Fruit fly (Drosophila melanogaster) S2 (cell line): ENCODE results near the gene CG8671.

ENCODE experiments used
- CG8478 ChIP-seq: fragments of >200 bp; optimal IDR thresholded peaks from 2 replicates; lab custom pipeline; 2018
- CTCF ChIP-seq, 2 experiments: fragments of >200 bp; optimal IDR thresholded peaks; 2 replicates each; lab custom pipeline; 2018

Gene CG8671

DNA sequence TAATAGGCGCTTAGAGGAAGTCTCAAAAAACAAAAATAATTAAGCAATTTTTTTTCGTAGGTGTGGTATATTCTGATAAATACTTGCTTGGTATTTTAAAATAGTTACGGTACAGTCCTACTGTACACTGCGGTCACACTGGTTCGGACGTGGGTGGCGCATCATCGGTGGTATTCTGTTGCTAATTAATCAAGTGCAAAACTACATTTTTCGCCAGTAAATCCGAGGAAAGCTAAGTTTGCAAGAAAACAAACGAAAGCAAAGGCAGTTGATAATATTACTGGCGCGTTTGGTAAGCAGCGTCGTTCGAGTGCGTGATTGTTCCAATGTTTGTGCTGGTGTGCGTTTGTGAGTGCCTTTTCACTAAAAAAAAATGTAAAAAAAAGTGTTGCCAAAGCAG lies at the start of gene CG8671:
Gene CG8671, plus strand, starts transcription at position 125 of the 400 bp plus-strand sequence.
- TF ChIP-seq CTCF (optimal IDR thresholded peaks at IDR 0.05; lab: Kevin White, UChicago) = no peak
- TF ChIP-seq CG8478 (lab: Kevin White, UChicago) = no peak

DNA sequence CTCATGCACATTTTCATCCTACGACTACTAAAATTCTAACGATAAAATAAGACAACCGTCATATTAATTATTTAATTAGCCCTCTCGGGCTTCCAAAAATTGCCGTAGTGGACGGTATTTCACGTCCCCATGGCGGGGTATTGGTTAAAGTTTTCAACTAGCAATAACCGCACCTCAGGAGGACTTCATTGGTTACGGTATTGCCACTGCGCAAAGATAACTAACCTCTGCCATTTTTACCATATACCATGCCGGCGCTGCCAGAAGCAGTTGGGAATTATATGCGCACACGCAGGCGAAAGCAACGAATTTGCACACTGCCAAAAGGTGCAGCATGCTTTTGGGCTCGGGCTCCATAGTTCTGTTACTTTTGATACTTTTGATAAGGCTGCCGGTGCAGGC lies 47.8 kb upstream of the CG8671 start:
- TF ChIP-seq CG8478 (lab: Kevin White, UChicago) (no peak), CTCF (optimal IDR thresholded peaks at IDR 0.05; lab: Kevin White, UChicago) (no peak)

DNA sequence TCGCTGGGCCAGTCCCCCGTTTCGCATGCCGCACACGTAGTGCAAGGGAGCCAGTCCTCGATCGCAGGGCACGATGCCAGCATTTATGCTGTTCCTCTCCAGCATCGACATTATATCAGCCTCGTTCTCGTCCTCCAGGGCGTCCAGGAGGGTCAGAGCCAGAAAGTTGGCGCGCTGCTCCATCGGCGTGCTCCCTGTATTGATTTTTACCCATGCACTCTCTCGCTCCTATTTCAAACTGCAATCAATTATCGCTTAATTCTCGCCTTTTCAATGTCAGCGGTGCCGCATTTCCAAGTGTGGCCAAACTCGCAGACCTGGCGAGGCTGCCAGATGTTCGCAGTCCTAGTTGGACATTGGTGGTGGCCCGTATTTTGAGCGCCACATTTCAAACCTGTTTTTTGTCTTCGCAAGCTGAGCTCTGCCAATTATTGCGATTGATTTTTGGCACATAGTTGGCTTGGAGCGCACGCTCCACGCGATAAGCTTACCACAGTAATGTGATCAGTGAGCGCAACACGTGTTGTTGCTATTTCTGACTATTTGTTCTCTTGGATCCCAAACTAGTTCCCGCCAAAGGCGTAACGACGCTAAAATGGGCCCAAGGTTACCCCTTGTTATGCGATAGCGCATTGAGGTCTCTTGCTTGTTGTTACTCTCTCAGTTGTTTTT lies 44.4 kb upstream of the CG8671 start, which contains the start of gene CG8679:
Gene CG8679, minus strand, starts transcription at position 305 of the 672 bp plus-strand sequence.
- TF ChIP-seq CG8478 (lab: Kevin White, UChicago) (no peak), CTCF (optimal IDR thresholded peaks at IDR 0.05; lab: Kevin White, UChicago) (peak; percentile 37 to 57)

DNA sequence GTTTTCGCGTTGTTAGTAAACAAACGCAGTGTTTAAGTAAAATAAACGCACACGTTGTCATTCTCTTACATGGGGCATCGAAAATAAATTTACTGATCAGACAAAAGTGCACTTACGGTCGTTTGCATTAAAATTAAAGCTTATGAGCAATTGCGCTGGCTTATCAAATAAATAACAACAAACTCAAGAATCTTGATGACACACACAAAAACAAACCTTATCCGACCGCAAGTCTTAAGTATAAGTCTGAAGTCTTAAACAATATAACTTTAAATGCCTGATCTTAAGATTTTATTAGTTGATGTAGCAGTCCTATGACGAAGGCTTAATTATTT lies 43.9 kb upstream of the CG8671 start:
- TF ChIP-seq CTCF (optimal IDR thresholded peaks at IDR 0.05; lab: Kevin White, UChicago) (no peak), CG8478 (lab: Kevin White, UChicago) (no peak)

DNA sequence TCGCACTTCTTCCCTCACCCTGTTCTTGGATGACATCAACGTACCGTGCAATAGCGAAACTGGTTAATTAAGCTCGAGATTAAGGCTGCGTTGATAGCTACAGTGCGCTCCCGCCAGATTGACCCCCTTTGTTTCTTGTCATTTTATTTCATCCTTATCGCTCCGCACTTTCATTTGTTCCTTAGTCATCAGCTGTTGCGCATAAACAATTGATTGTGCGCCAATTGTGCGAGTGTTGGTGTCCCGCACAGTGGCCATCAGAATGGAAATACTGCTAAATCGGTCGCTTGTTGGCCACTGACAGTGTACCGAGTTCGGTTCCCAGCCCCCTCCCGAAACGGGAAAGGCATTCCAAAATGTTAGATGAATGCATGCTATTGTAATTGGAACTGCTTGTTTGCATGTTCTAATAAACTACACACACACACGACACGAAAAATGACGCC lies 43.1 kb upstream of the CG8671 start:
- TF ChIP-seq CG8478 (lab: Kevin White, UChicago) = no peak
- no peak for TF ChIP-seq CTCF (optimal IDR thresholded peaks at IDR 0.05; lab: Kevin White, UChicago)

DNA sequence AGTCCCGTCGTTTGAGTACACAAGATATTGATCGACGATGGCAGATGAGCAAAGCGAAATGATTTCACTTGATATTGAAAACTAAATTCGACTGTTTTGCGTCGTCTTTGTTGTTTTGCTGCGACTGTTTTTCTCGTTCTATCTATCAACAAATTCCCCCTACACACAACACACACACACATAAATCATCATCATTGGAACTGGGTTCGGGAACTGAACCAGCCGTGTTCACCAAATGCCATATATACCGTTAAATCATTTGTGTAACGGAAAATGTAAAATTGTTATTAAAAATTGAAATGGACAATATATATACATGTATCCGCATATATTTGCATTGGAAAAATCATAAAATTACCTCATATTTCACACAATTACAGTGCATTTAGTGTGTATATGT lies 42.4 kb upstream of the CG8671 start, which contains the start of gene Atg18b:
Gene Atg18b, minus strand, starts transcription at position 177 of the 400 bp plus-strand sequence.
- TF ChIP-seq CG8478 (lab: Kevin White, UChicago) (no peak), CTCF (optimal IDR thresholded peaks at IDR 0.05; lab: Kevin White, UChicago) (no peak)

DNA sequence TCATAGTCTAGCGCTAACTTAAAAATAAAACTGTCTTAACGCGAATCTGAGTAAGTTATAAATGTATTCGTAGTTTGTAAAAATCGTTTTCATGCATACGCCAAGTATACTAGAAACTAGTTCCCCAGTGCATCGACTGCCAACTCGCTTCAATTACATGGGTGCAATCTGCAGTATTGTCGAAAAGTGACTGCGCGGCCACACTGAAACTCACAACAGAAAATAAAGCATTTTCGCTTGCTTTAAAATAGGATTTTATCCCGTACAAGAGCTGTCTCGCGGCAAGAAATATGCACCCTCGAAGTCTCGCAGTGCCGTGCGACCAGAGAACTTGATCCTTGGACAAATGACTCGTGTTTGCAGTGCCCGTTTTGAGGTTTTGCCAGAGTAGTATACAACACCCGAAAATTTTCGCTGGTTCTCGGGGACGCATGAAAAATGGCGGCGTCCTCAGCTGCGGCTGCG lies 41.6 kb upstream of the CG8671 start, which contains the start of gene CG8677:
Gene CG8677, plus strand, starts transcription at position 199 of the 465 bp plus-strand sequence.
- TF ChIP-seq CG8478 (lab: Kevin White, UChicago) = no peak
- peak; percentile 19 to 44 for TF ChIP-seq CTCF (optimal IDR thresholded peaks at IDR 0.05; lab: Kevin White, UChicago)

DNA sequence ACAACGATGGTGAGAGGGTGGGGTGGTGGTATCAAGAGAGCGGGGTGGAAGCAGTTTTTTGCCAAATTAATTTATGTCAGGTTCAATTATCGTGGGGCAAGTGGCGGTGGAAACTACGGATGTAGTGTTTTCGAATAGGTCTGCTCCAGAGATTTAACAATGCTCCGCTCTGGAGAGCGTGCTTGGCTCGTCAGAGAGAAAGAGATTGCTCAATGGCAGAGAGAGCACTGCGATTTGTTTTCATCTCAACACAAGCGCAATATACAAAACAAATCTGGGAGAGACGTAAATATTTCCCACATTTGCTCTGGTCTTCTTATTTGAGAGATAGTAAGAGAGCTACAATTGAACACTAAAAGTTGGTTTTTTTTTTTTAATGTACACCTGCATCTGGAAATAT lies 41.0 kb upstream of the CG8671 start:
- TF ChIP-seq CTCF (optimal IDR thresholded peaks at IDR 0.05; lab: Kevin White, UChicago) = no peak

DNA sequence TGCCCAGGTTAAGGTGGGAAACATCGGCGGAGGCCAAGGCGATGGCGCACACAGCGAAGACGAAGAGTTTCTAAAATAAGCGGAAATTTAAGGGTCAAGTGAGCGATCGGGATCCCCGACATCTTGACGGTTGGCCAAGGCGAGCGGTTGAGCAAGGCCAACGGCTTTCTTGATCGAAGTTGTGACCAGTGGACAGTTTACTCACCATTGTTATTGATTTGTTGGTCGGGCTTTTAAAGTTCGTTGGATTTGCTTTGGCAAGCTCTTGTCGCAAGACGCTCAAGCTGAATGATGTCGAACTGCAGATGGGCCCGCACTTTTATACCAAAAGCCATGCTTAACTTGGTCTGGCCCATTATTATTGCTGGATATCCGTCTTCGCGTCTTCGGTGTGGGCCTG lies 29.3 kb upstream of the CG8671 start:
- TF ChIP-seq CTCF (optimal IDR thresholded peaks at IDR 0.05; lab: Kevin White, UChicago) (no peak), CG8478 (lab: Kevin White, UChicago) (no peak)

DNA sequence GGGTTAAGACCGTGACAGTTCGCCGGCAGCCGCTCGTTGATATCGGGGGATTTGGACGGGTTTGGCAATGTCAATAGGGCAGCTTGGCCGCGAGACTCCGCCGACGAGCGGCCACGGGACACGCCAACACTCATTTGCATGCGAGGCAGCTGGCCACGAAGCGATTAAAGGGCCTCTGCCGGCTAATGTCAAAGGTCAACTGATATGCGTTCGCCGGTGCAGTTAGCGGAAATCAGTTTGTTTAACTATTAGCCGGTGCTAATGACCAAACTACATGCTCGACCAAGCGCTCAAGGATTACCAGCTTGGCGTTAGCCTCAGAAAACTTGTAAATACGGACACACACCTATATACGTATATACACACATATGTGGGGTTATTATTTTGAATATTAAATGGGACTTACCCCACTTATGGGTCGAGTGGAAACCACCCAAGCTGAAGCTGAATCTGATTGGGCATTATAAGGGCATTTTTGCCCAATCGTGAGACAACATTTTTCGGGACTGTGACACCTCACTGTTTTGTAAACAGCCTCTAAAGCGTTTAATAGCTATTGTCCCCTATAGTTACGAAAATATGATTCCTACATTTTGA lies 28.3 kb upstream of the CG8671 start:
- TF ChIP-seq CTCF (optimal IDR thresholded peaks at IDR 0.05; lab: Kevin White, UChicago) (no peak), CG8478 (lab: Kevin White, UChicago) (no peak)

DNA sequence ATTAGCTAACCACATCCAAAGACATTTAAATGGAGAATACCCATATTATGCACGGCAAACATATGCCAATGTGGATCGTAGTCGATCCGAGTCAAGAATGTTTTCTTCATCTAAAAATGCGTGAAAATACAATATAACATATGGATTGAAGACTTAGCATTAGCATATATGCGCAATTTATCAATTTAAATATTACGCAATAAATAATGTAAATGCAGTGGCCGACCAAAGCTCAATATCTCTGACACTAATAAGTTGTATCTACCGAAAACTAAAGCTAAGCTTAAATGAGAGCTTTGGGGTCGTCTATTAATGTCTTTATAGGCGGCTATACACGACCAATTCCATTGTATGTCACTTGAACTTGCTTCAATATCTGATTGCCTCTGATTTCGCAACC lies 27.3 kb upstream of the CG8671 start:
- no peak for TF ChIP-seq CG8478 (lab: Kevin White, UChicago)
- TF ChIP-seq CTCF (optimal IDR thresholded peaks at IDR 0.05; lab: Kevin White, UChicago) = no peak

DNA sequence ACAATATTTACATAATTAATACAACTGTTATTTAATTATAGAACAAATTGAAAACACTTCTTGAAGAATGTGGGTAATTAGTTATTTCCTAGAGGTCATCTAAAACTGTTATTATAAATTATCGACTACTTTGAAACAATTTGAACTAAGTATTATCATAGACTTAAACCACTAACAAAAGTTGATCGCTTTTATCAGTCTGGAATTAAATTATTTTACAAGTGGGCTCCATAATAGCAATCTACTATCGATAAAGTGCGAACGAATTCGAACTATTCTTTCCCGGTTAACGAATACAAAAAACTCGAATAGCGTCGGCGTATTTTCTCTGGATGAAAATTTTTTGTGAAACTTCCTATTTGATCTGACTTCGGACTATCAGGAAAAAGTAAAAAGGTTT lies 26.1 kb upstream of the CG8671 start, which contains the start of gene CG31626:
Gene CG31626, minus strand, starts transcription at position 101 of the 400 bp plus-strand sequence.
- no peak for TF ChIP-seq CG8478 (lab: Kevin White, UChicago)
- TF ChIP-seq CTCF (optimal IDR thresholded peaks at IDR 0.05; lab: Kevin White, UChicago) = no peak

DNA sequence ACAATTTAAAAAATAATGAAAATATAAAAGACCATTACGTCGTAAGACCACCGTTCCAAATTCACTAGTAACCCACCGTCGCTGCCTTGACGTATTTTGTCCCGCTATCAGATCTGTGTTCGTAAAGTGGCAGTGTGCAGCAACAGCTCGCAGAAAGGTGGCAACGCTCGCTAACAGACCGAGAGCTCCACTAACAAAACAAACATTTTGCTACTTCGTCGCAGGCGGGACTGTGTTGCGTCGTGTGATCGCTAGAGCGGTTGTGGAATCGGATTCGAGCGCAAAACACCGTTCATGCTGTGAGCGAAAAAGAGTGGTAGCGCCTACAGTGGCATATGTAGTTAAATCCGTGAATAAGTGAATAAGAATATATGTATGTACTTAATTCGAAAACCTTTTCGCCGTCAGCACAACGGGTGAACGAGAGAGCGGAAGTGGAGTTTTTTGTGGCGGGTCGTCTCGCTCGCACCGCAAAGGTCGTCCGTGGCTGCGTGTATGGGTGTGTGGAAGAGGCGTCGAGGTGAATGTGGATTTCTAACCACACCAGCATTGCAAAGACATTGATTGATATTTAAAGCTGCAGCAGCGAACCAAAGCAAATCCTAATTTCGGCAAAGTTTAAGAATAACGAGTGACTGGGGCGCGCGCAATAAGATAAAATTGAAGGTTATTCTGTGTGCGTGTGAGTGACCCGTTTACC lies 25.6 kb upstream of the CG8671 start, which contains the start of gene Hr39:
Gene Hr39, plus strand, starts transcription at position 203 of the 700 bp plus-strand sequence.
- TF ChIP-seq CTCF (optimal IDR thresholded peaks at IDR 0.05; lab: Kevin White, UChicago) = peak; percentile 69 to 72
- no peak for TF ChIP-seq CG8478 (lab: Kevin White, UChicago)

DNA sequence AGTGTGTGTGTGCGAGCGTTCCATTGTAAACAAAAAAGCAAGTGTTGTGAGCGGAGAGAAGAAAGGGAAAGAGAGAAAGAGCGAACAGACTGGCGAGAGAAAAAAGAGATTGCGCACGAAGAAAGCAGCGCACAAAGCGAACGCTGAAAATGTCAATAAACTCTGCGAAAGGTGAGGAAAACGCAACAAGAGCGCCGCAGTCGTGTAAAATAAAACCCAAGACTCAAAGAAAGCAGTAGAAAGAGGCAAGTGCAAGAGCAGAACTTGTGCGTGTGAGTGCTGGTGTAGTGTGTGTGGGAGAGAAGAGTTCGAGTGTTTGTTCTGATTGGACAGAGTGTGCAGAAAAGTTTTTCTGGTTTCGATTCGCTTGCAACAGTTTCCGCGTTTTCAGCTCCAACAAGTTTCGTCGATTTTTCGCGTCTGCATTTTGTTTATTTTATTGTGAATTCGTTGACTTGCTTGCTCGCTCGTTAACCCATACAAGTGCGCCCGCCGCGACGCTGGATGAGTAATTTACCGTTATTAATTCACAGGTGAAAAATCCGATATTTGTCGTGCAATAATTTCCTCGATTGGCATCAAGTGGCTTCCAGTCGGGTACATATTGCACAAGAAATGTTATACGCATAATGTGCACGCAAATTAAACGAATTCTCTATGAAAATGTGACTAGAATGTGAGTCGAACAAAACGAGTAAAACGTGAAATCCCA lies 24.9 kb upstream of the CG8671 start:
- TF ChIP-seq CG8478 (lab: Kevin White, UChicago) (no peak), CTCF (optimal IDR thresholded peaks at IDR 0.05; lab: Kevin White, UChicago) (peak; percentile 85 to 96)
